Fruit fly (Drosophila melanogaster): ENCODE results near the gene CG18789.

Gene CG18789

DNA sequence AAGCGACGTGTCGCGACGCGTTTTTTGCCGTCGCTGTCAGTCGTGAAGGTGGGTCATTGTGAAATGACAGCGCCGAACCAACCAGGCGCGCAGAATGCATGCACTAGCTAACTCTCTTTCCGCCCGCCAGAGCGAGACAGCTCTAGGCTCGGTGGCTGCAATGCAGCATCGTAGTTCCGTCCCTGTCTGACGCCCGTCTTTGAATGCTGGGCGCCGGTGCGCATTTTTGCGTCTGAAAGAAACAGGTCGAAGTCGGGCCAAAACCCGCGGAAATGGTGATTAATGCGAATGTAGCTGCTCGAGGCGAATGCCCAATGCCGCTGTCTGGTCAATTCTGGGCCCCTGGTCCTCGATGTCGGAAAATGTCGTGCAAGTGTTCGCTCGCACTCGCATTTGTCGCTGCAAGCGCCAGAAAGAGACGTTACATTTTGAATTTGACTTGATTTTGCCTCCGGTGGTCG lies 12.1 kb upstream of the CG18789 start (continued):
- TF ChIP-seq CG2712 (tag; optimal IDR thresholded peaks at IDR 0.05) (peak; percentile 66), CG9215 (GFP tag; IDR thresholded peaks at IDR 0.05) (no peak), lbe (GFP tag; optimal IDR thresholded peaks at IDR 0.05) (no peak), CG7271 (tag; optimal IDR thresholded peaks at IDR 0.05) (no peak), chn (GFP tag; optimal IDR thresholded peaks at IDR 0.05) (peak; percentile 92), CG17361 (GFP tag; IDR thresholded peaks at IDR 0.05) (no peak), CG15479 (GFP tag; optimal IDR thresholded peaks at IDR 0.05) (peak; percentile 100), CG12659 (GFP tag; optimal IDR thresholded peaks at IDR 0.05) (peak; percentile 87), CG8388 (GFP tag; optimal IDR thresholded peaks at IDR 0.05) (peak; percentile 59), CG33213 (GFP tag; optimal IDR thresholded peaks at IDR 0.05) (peak; percentile 91), CG1792 (GFP tag; optimal IDR thresholded peaks at IDR 0.05) (no peak), CG12769 (tag; optimal IDR thresholded peaks at IDR 0.05) (peak; percentile 99), CG11723 (GFP tag; optimal IDR thresholded peaks at IDR 0.05) (peak; percentile 8), CG14860 (GFP tag; IDR thresholded peaks at IDR 0.05; ENCODE audit: partially characterized antibody) (no peak), hbn (GFP tag; IDR thresholded peaks at IDR 0.05; ENCODE audit: partially characterized antibody) (no peak), CG11247 (GFP tag; IDR thresholded peaks at IDR 0.05) (no peak), bigmax (GFP tag; optimal IDR thresholded peaks at IDR 0.05) (no peak), Ets97D (GFP tag; optimal IDR thresholded peaks at IDR 0.05) (peak; percentile 0), CG32532 (GFP tag; IDR thresholded peaks at IDR 0.05) (no peak), CG4617 (GFP tag; optimal IDR thresholded peaks at IDR 0.05; ENCODE audit: borderline replicate concordance) (no peak), Tbp (GFP tag; optimal IDR thresholded peaks at IDR 0.05) (no peak), gro (GFP tag; optimal IDR thresholded peaks at IDR 0.05) (peak; percentile 85), kah (GFP tag; optimal IDR thresholded peaks at IDR 0.05) (peak; percentile 100), CG10321 (GFP tag; IDR thresholded peaks at IDR 0.05) (no peak), tup (GFP tag; optimal IDR thresholded peaks at IDR 0.05) (no peak), Antp (GFP tag; optimal IDR thresholded peaks at IDR 0.05) (peak; percentile 5), ro (GFP tag; IDR thresholded peaks at IDR 0.05) (no peak), B-H1 (GFP tag; IDR thresholded peaks at IDR 0.05) (no peak), CG10959 (GFP tag; IDR thresholded peaks at IDR 0.05) (no peak), dpn (GFP tag; optimal IDR thresholded peaks at IDR 0.05) (peak; percentile 13 to 26), CG9817 (tag; optimal IDR thresholded peaks at IDR 0.05) (no peak), eyg (GFP tag; optimal IDR thresholded peaks at IDR 0.05) (no peak), CG17612 (GFP tag; IDR thresholded peaks at IDR 0.05) (no peak), Kr (GFP tag; optimal IDR thresholded peaks at IDR 0.05) (peak; percentile 90), CG13775 (GFP tag; optimal IDR thresholded peaks at IDR 0.05) (peak; percentile 41), CG3726 (GFP tag; IDR thresholded peaks at IDR 0.05) (no peak), CG7556 (GFP tag; optimal IDR thresholded peaks at IDR 0.05) (no peak), Nf-YC (tag; optimal IDR thresholded peaks at IDR 0.05) (peak; percentile 98), Atf6 (GFP tag; IDR thresholded peaks at IDR 0.05) (no peak), Opbp (GFP tag; IDR thresholded peaks at IDR 0.05; ENCODE audit: partially characterized antibody) (no peak), br (optimal IDR thresholded peaks at IDR 0.05) (no peak), B-H2 (GFP tag; optimal IDR thresholded peaks at IDR 0.05) (peak; percentile 92), ind (GFP tag; optimal IDR thresholded peaks at IDR 0.05) (no peak), ssp (GFP tag; IDR thresholded peaks at IDR 0.05) (no peak)
